Worm (Caenorhabditis elegans) whole organism, L4 larva: ENCODE data around the gene Y39G8C.2.

Experiments used
- F37D6.2 ChIP-seq: sonication (generic microtip); optimal IDR thresholded peaks from 2 replicates; lab custom pipeline; 2016; ENCODE audit warnings: mild to moderate bottlenecking, missing genetic modification characterization, missing compliant biosample characterization
- F44E2.7 ChIP-seq: fragments of 200-800 bp; sonication (Bioruptor generic); IDR thresholded peaks from 2 replicates; pipeline ENCODE4 v2.1.2; 2022; ENCODE audit warnings: missing genetic modification characterization, missing compliant biosample characterization
- Y105C5A.15 ChIP-seq: fragments of 200-800 bp; sonication (Bioruptor generic); IDR thresholded peaks from 2 replicates; pipeline ENCODE4 v1.3.6; 2022; ENCODE audit warnings: missing genetic modification characterization, missing compliant biosample characterization
- Y75B8A.6 ChIP-seq: fragments of 200-800 bp; sonication (Bioruptor generic); IDR thresholded peaks from 2 replicates; pipeline ENCODE4 v1.3.6; 2022; ENCODE audit warnings: missing genetic modification reagents, missing genetic modification characterization, missing compliant biosample characterization
- aha-1 ChIP-seq: fragments of 150-350 bp; peaks from one replicate; lab custom pipeline; 2014; ENCODE audit warnings: missing biosample characterization, missing genetic modification characterization
- arid-1 ChIP-seq: fragments of 200-800 bp; sonication (Bioruptor generic); conservative IDR thresholded peaks from 2 replicates; pipeline ENCODE4 v1.3.6; 2022; ENCODE audit warnings: missing genetic modification reagents, missing genetic modification characterization, missing compliant biosample characterization
- ceh-20 ChIP-seq: fragments of 200-800 bp; sonication (Bioruptor generic); IDR thresholded peaks from 2 replicates; pipeline ENCODE4 v1.3.6; 2022; ENCODE audit warnings: missing genetic modification reagents, missing genetic modification characterization, missing compliant biosample characterization
- ceh-28 ChIP-seq: fragments of 150-350 bp; optimal IDR thresholded peaks from 2 replicates; lab custom pipeline; 2014; ENCODE audit warnings: missing biosample characterization, missing genetic modification reagents, missing genetic modification characterization
- ceh-32 ChIP-seq: sonication (generic microtip); optimal IDR thresholded peaks from 2 replicates; lab custom pipeline; 2016; ENCODE audit warnings: mild to moderate bottlenecking, missing genetic modification characterization, missing compliant biosample characterization; ENCODE audit not compliant: poor library complexity
- ceh-44 ChIP-seq: fragments of 200-800 bp; sonication (Bioruptor generic); IDR thresholded peaks from 2 replicates; pipeline ENCODE4 v1.3.6; 2022; ENCODE audit warnings: missing genetic modification reagents, missing genetic modification characterization, missing compliant biosample characterization
- ceh-62 ChIP-seq: sonication (generic microtip); optimal IDR thresholded peaks from 2 replicates; lab custom pipeline; 2017; ENCODE audit warnings: missing biosample characterization, missing genetic modification characterization
- daf-12 ChIP-seq: fragments of 150-350 bp; optimal IDR thresholded peaks from 2 replicates; lab custom pipeline; 2014; ENCODE audit warnings: missing biosample characterization, missing genetic modification reagents, missing genetic modification characterization
- daf-19 ChIP-seq: fragments of 200-800 bp; sonication (Bioruptor generic); conservative IDR thresholded peaks from 2 replicates; pipeline ENCODE4 v1.3.6; 2022; ENCODE audit warnings: missing genetic modification characterization, missing compliant biosample characterization
- dmd-6 ChIP-seq: fragments of 200-800 bp; sonication (Bioruptor generic); IDR thresholded peaks from 2 replicates; pipeline ENCODE4 v1.3.6; 2022; ENCODE audit warnings: missing genetic modification reagents, missing genetic modification characterization, missing compliant biosample characterization
- egl-43 ChIP-seq: fragments of 200-800 bp; sonication (Bioruptor generic); IDR thresholded peaks from 2 replicates; pipeline ENCODE4 v1.3.6; 2022; ENCODE audit warnings: missing genetic modification reagents, missing genetic modification characterization, missing compliant biosample characterization
- fos-1 ChIP-seq: fragments of 150-350 bp; optimal IDR thresholded peaks from 2 replicates; lab custom pipeline; 2014; ENCODE audit warnings: missing biosample characterization, missing genetic modification characterization
- hlh-11 ChIP-seq: fragments of 200-800 bp; sonication (Bioruptor generic); optimal IDR thresholded peaks from 2 replicates; lab custom pipeline; 2018; ENCODE audit warnings: mild to moderate bottlenecking, missing genetic modification characterization, missing compliant biosample characterization
- hmg-1.1 ChIP-seq: fragments of 200-800 bp; sonication (Bioruptor generic); IDR thresholded peaks from 2 replicates; pipeline ENCODE4 v1.3.6; 2022; ENCODE audit warnings: missing genetic modification reagents, missing genetic modification characterization, missing compliant biosample characterization
- lin-29 ChIP-seq: fragments of 200-800 bp; sonication (Bioruptor generic); IDR thresholded peaks from 2 replicates; pipeline ENCODE4 v1.3.6; 2022; ENCODE audit warnings: missing genetic modification reagents, missing genetic modification characterization, missing compliant biosample characterization
- lsy-2 ChIP-seq, 2 experiments: fragments of 150-350 bp in 1 of 2; sonication (generic microtip) in 1 of 2; optimal IDR thresholded peaks; 2 replicates each; lab custom pipeline; 2014 to 2017; ENCODE audit warnings: missing biosample characterization in 2 of 2, missing genetic modification characterization in 2 of 2
- mdl-1 ChIP-seq, 2 experiments: fragments of 150-350 bp in 1 of 2; sonication (generic microtip) in 1 of 2; optimal IDR thresholded peaks; 2 replicates each; lab custom pipeline; 2014 to 2017; ENCODE audit warnings: missing biosample characterization in 2 of 2, missing genetic modification characterization in 2 of 2
- nhr-11 ChIP-seq: fragments of 150-350 bp; optimal IDR thresholded peaks from 2 replicates; lab custom pipeline; 2014; ENCODE audit warnings: missing biosample characterization, missing genetic modification characterization
- nhr-111 ChIP-seq: fragments of 200-800 bp; sonication (Bioruptor generic); optimal IDR thresholded peaks from 2 replicates; lab custom pipeline; 2018; ENCODE audit warnings: mild to moderate bottlenecking, missing genetic modification characterization, missing compliant biosample characterization
- nhr-25 ChIP-seq: sonication (generic microtip); optimal IDR thresholded peaks from 2 replicates; lab custom pipeline; 2017; ENCODE audit warnings: missing genetic modification characterization, mild to moderate bottlenecking, missing compliant biosample characterization, antibody characterized with exemption, moderate library complexity, borderline replicate concordance; ENCODE audit not compliant: insufficient read depth
- nhr-42 ChIP-seq: fragments of 200-800 bp; sonication (Bioruptor generic); IDR thresholded peaks from 2 replicates; pipeline ENCODE4 v1.3.6; 2022; ENCODE audit warnings: missing genetic modification characterization, missing compliant biosample characterization
- nhr-76 ChIP-seq: fragments of 150-350 bp; optimal IDR thresholded peaks from 2 replicates; lab custom pipeline; 2014; ENCODE audit warnings: missing biosample characterization, missing genetic modification characterization
- nhr-77 ChIP-seq: fragments of 150-350 bp; optimal IDR thresholded peaks from 2 replicates; lab custom pipeline; 2014; ENCODE audit warnings: missing biosample characterization, missing genetic modification characterization
- php-3 ChIP-seq: fragments of 200-800 bp; sonication (Bioruptor generic); IDR thresholded peaks from 2 replicates; pipeline ENCODE4 v1.3.6; 2022; ENCODE audit warnings: missing genetic modification reagents, missing genetic modification characterization, missing compliant biosample characterization
- sdz-12 ChIP-seq: fragments of 200-800 bp; sonication (Bioruptor generic); optimal IDR thresholded peaks from 2 replicates; lab custom pipeline; 2018; ENCODE audit warnings: mild to moderate bottlenecking, missing genetic modification characterization, missing compliant biosample characterization
- set-16 ChIP-seq: fragments of 200-800 bp; sonication (Bioruptor generic); IDR thresholded peaks from 2 replicates; pipeline ENCODE4 v1.3.6; 2022; ENCODE audit warnings: missing genetic modification reagents, missing genetic modification characterization, missing compliant biosample characterization
- snpc-1.2 ChIP-seq: fragments of 200-800 bp; sonication (Bioruptor generic); IDR thresholded peaks from 2 replicates; pipeline ENCODE4 v1.3.6; 2022; ENCODE audit warnings: missing genetic modification reagents, missing genetic modification characterization, missing compliant biosample characterization
- spr-3 ChIP-seq: fragments of 200-800 bp; sonication (Bioruptor generic); optimal IDR thresholded peaks from 2 replicates; lab custom pipeline; 2018; ENCODE audit warnings: mild to moderate bottlenecking, missing genetic modification characterization, missing compliant biosample characterization
- tra-1 ChIP-seq: fragments of 200-800 bp; sonication (Bioruptor generic); IDR thresholded peaks from 2 replicates; pipeline ENCODE4 v1.3.6; 2022; ENCODE audit warnings: missing genetic modification reagents, missing genetic modification characterization, missing compliant biosample characterization
- unc-39 ChIP-seq: sonication (generic microtip); optimal IDR thresholded peaks from 2 replicates; lab custom pipeline; 2017; ENCODE audit warnings: missing biosample characterization, missing genetic modification characterization
- unc-62 ChIP-seq, 3 experiments: fragments of 150-350 bp in 1 of 3; sonication (generic microtip); optimal IDR thresholded peaks in 2 of 3; peaks in 1 of 3; 1 replicate in 1 of 3; 2 replicates in 2 of 3; lab custom pipeline; 2014 to 2017; ENCODE audit warnings: missing biosample characterization in 3 of 3, missing genetic modification characterization in 3 of 3, missing genetic modification reagents in 3 of 3, missing genotype in 1 of 3
- vab-7 ChIP-seq: fragments of 200-800 bp; sonication (Bioruptor generic); IDR thresholded peaks from 2 replicates; pipeline ENCODE4 v1.3.6; 2022; ENCODE audit warnings: missing genetic modification reagents, missing genetic modification characterization, missing compliant biosample characterization
- zip-11 ChIP-seq: fragments of 200-800 bp; sonication (Bioruptor generic); IDR thresholded peaks from 2 replicates; pipeline ENCODE4 v1.3.6; 2022; ENCODE audit warnings: missing genetic modification characterization, missing compliant biosample characterization
- ztf-11 ChIP-seq: fragments of 150-350 bp; optimal IDR thresholded peaks from 2 replicates; lab custom pipeline; 2014; ENCODE audit warnings: missing biosample characterization, missing genetic modification characterization

Y39G8C.2 gene

DNA sequence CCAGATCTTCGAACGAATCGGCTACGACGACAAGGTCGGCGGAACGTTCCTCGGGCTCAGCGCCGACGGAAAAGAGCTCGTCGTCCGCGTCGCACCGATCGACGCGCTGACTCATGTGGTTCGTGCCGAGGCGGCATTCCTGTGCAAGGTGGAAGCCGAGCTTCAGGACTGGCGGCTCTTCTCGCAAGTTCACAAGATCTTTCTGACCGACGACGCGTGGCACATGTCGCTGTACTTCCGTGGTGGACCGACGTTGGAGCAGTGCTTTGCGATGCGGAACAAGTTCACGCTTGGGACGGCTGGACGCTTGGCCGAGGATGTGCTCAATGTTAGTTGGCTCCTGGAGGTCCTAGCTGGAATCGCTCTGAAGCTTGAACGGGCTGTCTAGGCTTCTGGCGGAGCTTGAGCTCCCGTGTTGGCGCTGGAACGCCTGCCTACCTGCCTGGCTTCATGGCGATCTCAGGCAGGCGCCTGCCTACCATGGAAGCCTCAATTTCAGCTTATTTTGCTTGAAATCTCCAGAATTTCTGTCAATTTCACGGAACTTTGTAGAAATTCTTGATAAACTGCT lies 41.5 kb upstream of the Y39G8C.2 start:
- no peak for TF ChIP-seq php-3
- TF ChIP-seq set-16 (GFP tag; lab: Robert Waterston, UW): peak; percentile 88
- TF ChIP-seq F37D6.2: no peak
- peak; percentile 77 for TF ChIP-seq aha-1
- TF ChIP-seq zip-11 (GFP tag; lab: Robert Waterston, UW): no peak

DNA sequence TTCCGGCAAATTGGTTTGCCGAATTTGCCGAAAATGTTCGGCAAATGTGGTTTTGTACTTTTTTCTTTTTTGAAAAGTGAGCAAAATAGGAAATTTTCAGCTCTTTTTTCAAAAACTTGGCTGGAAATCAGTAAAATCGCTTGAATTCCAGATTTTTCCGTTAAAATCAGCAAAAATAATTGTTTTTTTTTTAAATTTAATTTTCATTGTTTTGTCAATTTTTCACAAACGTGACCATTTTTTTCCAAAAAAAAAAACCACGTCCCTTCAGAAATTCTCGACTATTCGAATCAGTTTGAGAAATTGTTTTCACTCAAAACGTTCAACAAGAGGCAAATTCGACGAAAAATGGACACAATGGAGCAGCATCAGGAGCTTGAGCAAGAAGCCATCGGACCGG lies 40.1 kb upstream of the Y39G8C.2 start, which contains the start of gene K09E4.1:
TSS of gene K09E4.1 (plus strand) at position 301 of the 400 bp plus-strand sequence.
- TF ChIP-seq ceh-28 (tag; lab: Kevin White, UChicago) (no peak), hmg-1.1 (GFP tag; lab: Robert Waterston, UW) (no peak), snpc-1.2 (GFP tag; lab: Robert Waterston, UW) (no peak), egl-43 (no peak), unc-39 (tag; lab: Kevin White, UChicago) (no peak), daf-12 (tag; lab: Kevin White, UChicago) (no peak), nhr-11 (no peak), fos-1 (no peak), nhr-42 (GFP tag; lab: Robert Waterston, UW) (no peak), aha-1 (no peak), vab-7 (GFP tag; lab: Robert Waterston, UW) (no peak), daf-19 (GFP tag; lab: Robert Waterston, UW) (no peak)

DNA sequence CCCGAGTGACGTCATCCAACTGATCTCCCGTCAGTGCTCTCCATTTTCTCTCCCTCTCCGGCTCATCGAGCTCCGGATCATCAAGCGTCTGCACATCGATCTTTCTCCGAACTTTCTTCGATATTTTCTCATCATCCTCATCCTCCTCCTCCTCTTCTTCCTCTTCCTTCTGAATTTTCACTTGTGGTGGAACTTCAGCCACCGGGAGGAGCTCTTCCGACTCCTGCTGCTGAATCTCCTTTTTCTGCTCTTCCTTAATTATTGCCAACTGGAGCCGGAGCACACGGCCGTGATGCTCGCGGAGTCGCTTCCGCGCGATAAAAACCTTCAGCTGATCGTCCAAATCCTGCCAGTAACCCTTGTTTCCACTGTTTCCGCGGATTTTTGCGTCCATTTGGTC lies 38.9 kb upstream of the Y39G8C.2 start:
- TF ChIP-seq nhr-76 (tag; lab: Kevin White, UChicago): no peak
- no peak for TF ChIP-seq aha-1
- TF ChIP-seq spr-3 (GFP tag; lab: Kevin White, UChicago): no peak
- TF ChIP-seq fos-1: no peak
- no peak for TF ChIP-seq sdz-12 (GFP tag; lab: Kevin White, UChicago)
- TF ChIP-seq nhr-42 (GFP tag; lab: Robert Waterston, UW): no peak
- no peak for TF ChIP-seq nhr-111
- TF ChIP-seq ceh-62 (tag; lab: Kevin White, UChicago): no peak
- TF ChIP-seq Y75B8A.6 (GFP tag; lab: Robert Waterston, UW): no peak
- no peak for TF ChIP-seq nhr-25 (tag; lab: Kevin White, UChicago)
- no peak for TF ChIP-seq hlh-11
- TF ChIP-seq tra-1: no peak
- TF ChIP-seq arid-1 (GFP tag; lab: Robert Waterston, UW): 0 out of 2 replicates have a peak, but pooled peaks have one; percentile 14
- no peak for TF ChIP-seq lsy-2 (tag; optimal IDR thresholded peaks at IDR 0.05; lab: Kevin White, UChicago)
- no peak for TF ChIP-seq ceh-20 (GFP tag; lab: Robert Waterston, UW)
- TF ChIP-seq lin-29 (GFP tag; lab: Robert Waterston, UW): no peak
- peak in 1 of 2 experiments; percentile 54 for TF ChIP-seq unc-62 (GFP tag; optimal IDR thresholded peaks at IDR 0.05 in 1 of 2; lab: Kevin White, UChicago)
- no peak for TF ChIP-seq unc-62 (tag; optimal IDR thresholded peaks at IDR 0.05; lab: Kevin White, UChicago)
- no peak for TF ChIP-seq nhr-77 (tag; lab: Kevin White, UChicago)
- no peak for TF ChIP-seq ceh-44 (GFP tag; lab: Robert Waterston, UW)
- TF ChIP-seq ztf-11: no peak
- TF ChIP-seq Y105C5A.15: no peak
- TF ChIP-seq ceh-32: no peak
- TF ChIP-seq mdl-1 (tag; optimal IDR thresholded peaks at IDR 0.05; lab: Kevin White, UChicago): no peak
- peak; percentile 58 for TF ChIP-seq set-16 (GFP tag; lab: Robert Waterston, UW)

ce11 chrII:14132733-14133132 lies 35.3 kb upstream of the Y39G8C.2 start, which contains the start of gene algn-3:
Gene algn-3 (minus strand): TSS chrII:14132833.
- TF ChIP-seq lin-29 (GFP tag; lab: Robert Waterston, UW) (no peak), F44E2.7 (GFP tag; lab: Robert Waterston, UW) (no peak), dmd-6 (GFP tag; lab: Robert Waterston, UW) (no peak), daf-19 (GFP tag; lab: Robert Waterston, UW) (no peak), hmg-1.1 (GFP tag; lab: Robert Waterston, UW) (no peak)
